Worm (Caenorhabditis elegans) whole organism, young adult: ENCODE results near the gene aexr-3.
A peak's percentile ranks its signal among the peaks of the same experiment; 100 is the strongest.

Experiments used
- F49E8.2 ChIP-seq: sonication (generic microtip); optimal IDR thresholded peaks from 3 replicates; lab custom pipeline; 2017; ENCODE audit warnings: missing genetic modification characterization, mild to moderate bottlenecking, missing compliant biosample characterization, antibody characterized with exemption, moderate library complexity; ENCODE audit not compliant: insufficient read depth
- T07F8.4 ChIP-seq: sonication (generic microtip); optimal IDR thresholded peaks from 2 replicates; lab custom pipeline; 2016; ENCODE audit warnings: mild to moderate bottlenecking, missing genetic modification characterization, moderate library complexity, missing compliant biosample characterization
- ama-1 ChIP-seq, 3 experiments: fragments of 150-350 bp in 1 of 3; sonication (generic microtip) in 2 of 3; optimal IDR thresholded peaks; 2 replicates each; lab custom pipeline; 2014 to 2018; ENCODE audit warnings: missing biosample characterization in 2 of 3, missing genetic modification characterization in 2 of 3, missing genetic modification reagents in 2 of 3
- aptf-3 ChIP-seq: fragments of 200-800 bp; sonication (Bioruptor generic); IDR thresholded peaks from 2 replicates; pipeline ENCODE4 v1.3.6; 2022; ENCODE audit warnings: missing genetic modification characterization, missing compliant biosample characterization
- bed-2 ChIP-seq: fragments of 200-800 bp; sonication (Bioruptor generic); IDR thresholded peaks from 2 replicates; pipeline ENCODE4 v1.3.6; 2022; ENCODE audit warnings: missing genetic modification reagents, missing genetic modification characterization, missing compliant biosample characterization
- ekl-4 ChIP-seq: fragments of 200-800 bp; sonication (Bioruptor generic); IDR thresholded peaks from 2 replicates; pipeline ENCODE4 v1.3.6; 2022; ENCODE audit warnings: missing genetic modification reagents, missing genetic modification characterization, missing compliant biosample characterization
- nfya-1 ChIP-seq: sonication (generic microtip); optimal IDR thresholded peaks from 2 replicates; lab custom pipeline; 2017; ENCODE audit warnings: antibody characterized with exemption, missing compliant biosample characterization, missing genetic modification characterization, borderline replicate concordance; ENCODE audit not compliant: insufficient read depth
- somi-1 ChIP-seq: fragments of 200-800 bp; sonication (Bioruptor generic); optimal IDR thresholded peaks from 2 replicates; lab custom pipeline; 2018; ENCODE audit warnings: mild to moderate bottlenecking, missing genetic modification characterization, missing compliant biosample characterization
- unc-130 ChIP-seq: sonication (generic microtip); optimal IDR thresholded peaks from 2 replicates; lab custom pipeline; 2016; ENCODE audit warnings: missing genetic modification reagents, missing genetic modification characterization, missing compliant biosample characterization

DNA sequence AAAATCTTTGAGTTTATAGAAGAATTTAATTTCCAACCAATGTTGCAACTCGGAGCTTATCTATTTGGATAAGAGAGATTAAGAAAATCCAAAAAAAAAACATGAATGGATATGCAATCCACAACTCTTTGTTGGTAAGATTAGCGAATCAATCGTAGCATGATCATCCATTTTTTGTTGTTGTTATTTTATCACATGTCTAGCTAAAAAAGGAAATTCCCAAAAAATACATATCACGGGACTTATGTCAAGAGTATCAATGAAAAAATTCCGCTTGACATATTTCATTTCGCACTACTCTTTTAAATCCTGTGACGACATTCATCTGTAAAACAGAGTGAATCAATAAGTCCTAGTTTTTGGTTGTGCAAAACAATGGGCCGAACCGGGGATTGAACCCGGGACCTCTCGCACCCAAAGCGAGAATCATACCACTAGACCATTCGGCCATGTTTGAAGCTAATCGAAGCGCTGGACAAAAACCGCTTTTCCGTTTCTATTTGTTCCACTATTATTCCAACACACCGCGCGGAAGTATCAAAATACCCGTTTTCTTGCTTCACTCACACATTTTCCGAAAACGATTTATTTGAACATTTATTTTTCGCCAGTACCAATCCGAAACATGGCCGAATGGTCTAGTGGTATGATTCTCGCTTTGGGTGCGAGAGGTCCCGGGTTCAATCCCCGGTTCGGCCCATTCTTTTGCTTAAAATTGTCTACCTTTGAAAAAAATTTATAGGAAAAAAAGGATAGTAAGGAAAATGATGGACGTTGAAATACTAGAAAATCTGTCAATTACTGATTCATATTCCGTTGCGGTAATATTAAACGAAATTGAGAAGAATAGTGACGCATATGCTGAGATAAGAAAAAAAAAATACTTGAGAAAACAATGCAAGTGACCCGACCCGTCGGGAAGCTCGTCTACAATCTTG lies 8.4 kb upstream of the aexr-3 start:
- TF ChIP-seq ekl-4 (GFP tag; lab: Robert Waterston, UW) (no peak), unc-130 (GFP tag; lab: Kevin White, UChicago) (no peak), ama-1 (optimal IDR thresholded peaks at IDR 0.05; lab: Kevin White, UChicago) (no peak), ama-1 (GFP tag; optimal IDR thresholded peaks at IDR 0.05; lab: Kevin White, UChicago) (peak in 1 of 2 experiments; percentile 27), F49E8.2 (tag; lab: Kevin White, UChicago) (no peak), bed-2 (no peak), nfya-1 (tag; lab: Kevin White, UChicago) (no peak), somi-1 (peak; percentile 13), aptf-3 (GFP tag; lab: Robert Waterston, UW) (no peak), T07F8.4 (tag; lab: Kevin White, UChicago) (peak; percentile 49)
